Worm (Caenorhabditis elegans): ENCODE data around the gene Y7A5A.7.

Gene Y7A5A.7

DNA sequence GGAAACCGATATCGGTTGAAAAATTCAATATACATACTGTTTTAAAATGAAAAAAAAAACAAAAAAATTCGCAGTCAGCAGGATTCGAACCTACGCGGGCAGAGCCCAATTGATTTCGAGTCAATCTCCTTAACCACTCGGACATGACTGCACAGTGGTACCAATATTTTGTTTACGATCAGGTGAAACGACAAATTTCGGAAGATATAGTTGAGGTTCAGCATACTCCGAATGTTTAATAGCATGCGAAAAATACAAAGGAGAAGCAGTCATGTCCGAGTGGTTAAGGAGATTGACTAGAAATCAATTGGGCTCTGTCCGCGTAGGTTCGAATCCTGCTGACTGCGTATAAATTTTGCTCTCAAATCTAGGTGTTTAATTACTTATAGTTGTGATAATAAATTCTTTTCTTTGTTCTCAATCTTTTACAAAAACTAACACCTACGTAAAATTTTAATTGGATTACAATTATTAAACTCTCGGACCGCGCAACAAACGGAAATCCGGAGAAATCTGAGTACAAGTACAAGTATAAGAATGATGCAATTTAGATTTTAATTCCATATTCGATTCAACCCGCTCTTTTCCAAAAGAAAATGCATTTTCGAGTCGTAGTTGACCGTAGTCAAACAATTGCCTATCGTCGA is 30.6 kb downstream of the Y7A5A.7 start, which contains the start of gene Y7A5A.13:
Gene Y7A5A.13, plus strand, starts transcription at position 597 of the 647 bp plus-strand sequence.
- no peak for TF ChIP-seq ceh-8 (GFP tag; optimal IDR thresholded peaks at IDR 0.05)
- TF ChIP-seq isw-1 (GFP tag; IDR thresholded peaks at IDR 0.05), result no peak
- no peak for TF ChIP-seq fos-1 (tag; optimal IDR thresholded peaks at IDR 0.05)
- no peak for TF ChIP-seq nhr-28 (tag; optimal IDR thresholded peaks at IDR 0.05)
- no peak for TF ChIP-seq unc-62 (GFP tag; optimal IDR thresholded peaks at IDR 0.05)
- no peak for TF ChIP-seq dpl-1 (GFP tag; optimal IDR thresholded peaks at IDR 0.05)
- no peak for TF ChIP-seq nhr-12 (tag; optimal IDR thresholded peaks at IDR 0.05)
- no peak for TF ChIP-seq unc-130 (tag; optimal IDR thresholded peaks at IDR 0.05)
- TF ChIP-seq alr-1 (tag; optimal IDR thresholded peaks at IDR 0.05; ENCODE audit: borderline replicate concordance), result no peak
- no peak for TF ChIP-seq pqm-1 (tag; optimal IDR thresholded peaks at IDR 0.05)
- TF ChIP-seq mef-2 (tag; optimal IDR thresholded peaks at IDR 0.05), result no peak
- no peak for TF ChIP-seq efl-3 (GFP tag; optimal IDR thresholded peaks at IDR 0.05)
- no peak for TF ChIP-seq snu-23 (GFP tag; optimal IDR thresholded peaks at IDR 0.05)

- TF ChIP-seq egl-27 (tag; optimal IDR thresholded peaks at IDR 0.05) (no peak), elt-3 (tag; optimal IDR thresholded peaks at IDR 0.05) (peak in 1 of 6 experiments; percentile 12), nhr-85 (tag) (no peak), snu-23 (GFP tag; optimal IDR thresholded peaks at IDR 0.05) (peak; percentile 1), hpl-2 (GFP tag; optimal IDR thresholded peaks at IDR 0.05) (no peak), rnt-1 (tag; optimal IDR thresholded peaks at IDR 0.05) (peak; percentile 14), lin-35 (GFP tag; optimal IDR thresholded peaks at IDR 0.05) (no peak), lin-14 (GFP tag; optimal IDR thresholded peaks at IDR 0.05) (peak; percentile 21), blmp-1 (tag; optimal IDR thresholded peaks at IDR 0.05) (peak; percentile 87), unc-130 (tag; optimal IDR thresholded peaks at IDR 0.05) (peak; percentile 5)
These were observed 31.3 kb downstream of the Y7A5A.7 start, which contains the start of gene Y7A5A.2 for ce11 chrX:15772674-15773073. Gene Y7A5A.2 (minus strand): TSS chrX:15772735.

ce11 chrX:15771411-15771810 is 32.6 kb downstream of the Y7A5A.7 start, which contains the start of gene Y7A5A.1:
Gene Y7A5A.1 (minus strand): TSS chrX:15771493.
- TF ChIP-seq elt-2 (tag; optimal IDR thresholded peaks at IDR 0.05), result peak; percentile 26
- TF ChIP-seq ztf-11 (tag; optimal IDR thresholded peaks at IDR 0.05), result no peak
- peak; percentile 1 for TF ChIP-seq blmp-1 (tag; optimal IDR thresholded peaks at IDR 0.05)
- no peak for TF ChIP-seq fos-1 (tag; optimal IDR thresholded peaks at IDR 0.05)

ce11 chrX:15770787-15771186 is 33.2 kb downstream of the Y7A5A.7 start:
- TF ChIP-seq snpc-4 (tag; optimal IDR thresholded peaks at IDR 0.05) (peak; percentile 36), Y116A8C.19 (tag; optimal IDR thresholded peaks at IDR 0.05; ENCODE audit: borderline replicate concordance) (no peak)

DNA sequence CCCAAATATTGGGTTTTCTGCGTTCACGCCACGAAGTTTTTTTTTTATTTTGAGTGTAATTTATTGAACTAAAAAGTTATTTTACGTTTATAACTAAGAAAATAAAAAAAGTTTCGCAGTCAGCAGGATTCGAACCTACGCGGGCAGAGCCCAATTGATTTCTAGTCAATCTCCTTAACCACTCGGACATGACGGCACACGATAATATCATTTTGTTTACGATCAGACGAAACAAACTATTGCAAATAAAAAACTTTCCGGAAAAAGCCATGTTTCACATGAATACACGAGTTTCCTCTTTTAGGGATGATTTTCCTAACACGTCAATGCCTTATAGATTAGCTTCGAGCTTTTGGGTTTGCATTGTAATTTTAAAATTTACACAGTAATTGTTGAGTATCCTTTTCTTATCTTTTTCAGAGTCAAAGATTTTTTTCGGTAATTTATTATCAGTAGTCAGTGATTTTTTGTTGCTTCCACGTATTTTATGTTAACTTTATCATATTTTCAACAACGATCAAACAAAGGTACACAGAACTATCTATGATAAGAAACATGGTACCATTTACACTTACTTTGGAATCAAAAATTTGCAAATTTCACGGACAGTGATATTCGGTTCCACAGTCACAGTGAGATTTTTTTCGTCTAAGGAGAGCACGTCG is 33.9 kb downstream of the Y7A5A.7 start:
- no peak for TF ChIP-seq lsy-2 (tag; optimal IDR thresholded peaks at IDR 0.05)
- TF ChIP-seq elt-2 (tag; optimal IDR thresholded peaks at IDR 0.05), result peak; percentile 67
- TF ChIP-seq lin-13 (GFP tag; optimal IDR thresholded peaks at IDR 0.05), result no peak

DNA sequence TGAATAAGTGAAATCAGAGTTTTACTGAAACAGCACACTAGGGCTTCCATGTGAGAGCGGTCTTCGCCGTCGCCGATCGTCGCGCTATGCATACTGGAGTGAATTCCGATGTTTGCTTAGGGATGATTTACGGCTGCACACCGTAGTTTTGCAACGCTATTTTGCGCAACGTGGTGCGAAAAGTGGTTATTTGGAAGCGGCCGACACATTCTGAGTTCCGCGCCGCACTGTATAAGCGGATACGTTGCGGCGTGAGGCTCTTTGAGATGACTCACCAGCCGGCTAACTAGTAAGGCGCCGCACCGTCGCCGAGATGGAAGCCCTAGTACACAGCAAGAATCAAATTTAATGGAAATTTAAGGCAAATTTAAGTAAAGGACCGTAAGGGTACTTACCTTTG is 35.4 kb downstream of the Y7A5A.7 start:
- TF ChIP-seq aly-2 (tag; optimal IDR thresholded peaks at IDR 0.05) (no peak), snpc-4 (tag; optimal IDR thresholded peaks at IDR 0.05) (peak; percentile 20), zip-4 (GFP tag; optimal IDR thresholded peaks at IDR 0.05) (no peak), nhr-11 (tag; optimal IDR thresholded peaks at IDR 0.05) (no peak)
